In the genomic region with DNA sequence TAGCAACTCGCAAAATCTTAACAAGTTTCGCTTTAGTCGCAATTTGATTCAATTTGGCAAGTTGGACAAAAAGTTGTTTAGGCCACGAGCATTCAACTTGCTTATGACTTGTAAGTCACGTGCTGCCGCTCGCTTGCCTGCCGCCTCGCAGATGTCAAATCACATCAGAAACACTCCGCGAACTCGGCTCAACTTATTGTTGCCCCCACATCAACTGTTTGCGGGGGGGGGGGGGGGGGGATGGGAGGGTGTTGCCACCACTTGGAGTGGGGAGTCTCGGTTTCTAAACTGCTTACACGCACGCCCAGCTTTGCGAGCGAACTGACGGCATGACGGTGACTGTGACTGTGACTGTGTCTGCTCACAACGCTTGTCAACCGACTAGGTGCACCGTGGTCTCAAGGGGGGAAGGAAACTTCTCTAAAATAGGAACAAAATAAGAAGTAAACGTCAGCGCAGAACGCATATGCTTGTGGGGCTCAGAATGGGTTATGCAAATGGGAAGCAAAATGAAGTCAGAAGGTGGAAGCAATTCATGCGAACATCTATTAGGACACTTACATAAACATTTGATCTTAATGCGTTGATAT, we compare ENCODE assay signal across 1 fruit fly cellular context.
TF ChIP-seq lines count a peak whose summit lies in the region.

No protein-coding gene starts in this region.

TF ChIP-seq in whole organism, embryonic, 481 proteins besides CTCF, POLR2A, EP300 and RAD21 (continued from another document):
- TF ChIP-seq prd (optimal IDR thresholded peaks at IDR 0.05; lab: Kevin White, UChicago) (no peak), prd (GFP tag; IDR thresholded peaks at IDR 0.05; lab: Robert Waterston, UW) (0 out of 3 replicates have a peak, but pooled peaks have one; percentile 11), crol (GFP tag; IDR thresholded peaks at IDR 0.05; lab: Robert Waterston, UW) (peak; percentile 61), zfh1 (GFP tag; IDR thresholded peaks at IDR 0.05; lab: Robert Waterston, UW) (0 out of 3 replicates have a peak, but pooled peaks have one; percentile 8), caup (GFP tag; optimal IDR thresholded peaks at IDR 0.05; lab: Kevin White, UChicago; ENCODE audit: severe bottlenecking) (no peak), amos (GFP tag; IDR thresholded peaks at IDR 0.05; lab: Robert Waterston, UW; ENCODE audit: partially characterized antibody) (no peak), CG1529 (GFP tag; optimal IDR thresholded peaks at IDR 0.05; lab: Kevin White, UChicago) (no peak), z (GFP tag; IDR thresholded peaks at IDR 0.05; lab: Robert Waterston, UW) (peak; percentile 32; the same call in 1 of the 3 replicates), Rx (GFP tag; IDR thresholded peaks at IDR 0.05; lab: Robert Waterston, UW) (no peak), CG6175 (GFP tag; IDR thresholded peaks at IDR 0.05; lab: Robert Waterston, UW) (no peak), chinmo (GFP tag; IDR thresholded peaks at IDR 0.05; lab: Robert Waterston, UW; ENCODE audit: partially characterized antibody) (0 out of 4 replicates have a peak, but pooled peaks have one; percentile 11)
